Worm (Caenorhabditis elegans) whole organism, L3 larva: ENCODE results near the gene srh-75.

Experiments used
- R02D3.7 ChIP-seq: fragments of 150-350 bp; optimal IDR thresholded peaks from 2 replicates; lab custom pipeline; 2014; ENCODE audit warnings: missing biosample characterization, missing genetic modification characterization
- ama-1 ChIP-seq: fragments of 150-350 bp; optimal IDR thresholded peaks from 2 replicates; lab custom pipeline; 2018
- nhr-23 ChIP-seq: fragments of 150-350 bp; optimal IDR thresholded peaks from 2 replicates; lab custom pipeline; 2014; ENCODE audit warnings: missing biosample characterization, missing genetic modification reagents, missing genetic modification characterization
- nhr-28 ChIP-seq: fragments of 150-350 bp; optimal IDR thresholded peaks from 2 replicates; lab custom pipeline; 2014; ENCODE audit warnings: missing biosample characterization, missing genetic modification characterization
- nhr-77 ChIP-seq: fragments of 150-350 bp; optimal IDR thresholded peaks from 2 replicates; lab custom pipeline; 2014; ENCODE audit warnings: missing biosample characterization, missing genetic modification characterization
- ztf-11 ChIP-seq: fragments of 150-350 bp; optimal IDR thresholded peaks from 2 replicates; lab custom pipeline; 2014; ENCODE audit warnings: missing biosample characterization, missing genetic modification characterization

DNA sequence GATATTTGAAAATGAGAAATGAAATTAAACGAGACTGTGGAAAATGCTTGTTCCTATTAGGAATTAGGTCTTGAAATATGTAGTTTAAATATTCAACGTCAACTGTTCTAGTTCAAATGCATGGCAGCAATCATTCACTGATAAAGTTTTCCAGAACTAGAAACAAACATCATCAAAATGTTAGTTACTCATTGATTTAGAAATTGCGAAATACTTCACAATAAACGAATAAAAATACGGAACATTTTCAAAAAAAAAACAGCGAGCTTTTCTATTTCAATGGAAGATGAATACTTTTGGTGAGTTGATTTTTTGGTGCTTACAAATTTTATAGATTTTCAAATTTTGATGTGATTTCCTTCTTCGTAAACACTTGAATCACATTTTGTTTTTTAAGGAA, 14.4 kb downstream of the srh-75 start, which contains the start of gene C45B11.2:
- TF ChIP-seq nhr-23 (tag; lab: Kevin White, UChicago) (no peak), R02D3.7 (no peak), nhr-77 (tag; lab: Kevin White, UChicago) (no peak), ama-1 (lab: Kevin White, UChicago) (no peak), nhr-28 (tag; lab: Kevin White, UChicago) (no peak), ztf-11 (tag; lab: Kevin White, UChicago) (no peak)
